Worm (Caenorhabditis elegans) whole organism, early embryonic: ENCODE data around the gene srz-67.
"Not testable (repeated sequence)": the region's sequence is repeated elsewhere in the genome, so short reads cannot be mapped to it uniquely, and the experiment has no call there.

Source experiments
- B0310.2 ChIP-seq: sonication (generic microtip); optimal IDR thresholded peaks from 2 replicates; lab custom pipeline; 2016; ENCODE audit warnings: mild to moderate bottlenecking, missing genetic modification characterization, missing compliant biosample characterization
- aly-1 ChIP-seq: sonication (generic microtip); optimal IDR thresholded peaks from 2 replicates; lab custom pipeline; 2016; ENCODE audit warnings: missing genetic modification characterization, missing compliant biosample characterization
- ama-1 ChIP-seq: fragments of 150-350 bp; optimal IDR thresholded peaks from 2 replicates; lab custom pipeline; 2014
- ceh-36 ChIP-seq: sonication (generic microtip); optimal IDR thresholded peaks from 2 replicates; lab custom pipeline; 2016; ENCODE audit warnings: missing genetic modification characterization, inconsistent platforms, missing compliant biosample characterization
- ets-7 ChIP-seq: sonication (generic microtip); optimal IDR thresholded peaks from 2 replicates; lab custom pipeline; 2016; ENCODE audit warnings: missing genotype, missing genetic modification characterization, missing compliant biosample characterization
- flt-1 ChIP-seq: fragments of 200-800 bp; sonication (Bioruptor generic); IDR thresholded peaks from 2 replicates; pipeline ENCODE4 v1.3.6; 2022; ENCODE audit warnings: missing genetic modification characterization, missing compliant biosample characterization
- hmbx-1 ChIP-seq: sonication (generic microtip); optimal IDR thresholded peaks from 2 replicates; lab custom pipeline; 2016; ENCODE audit warnings: mild to moderate bottlenecking, missing genetic modification characterization, missing compliant biosample characterization
- hmg-4 ChIP-seq: fragments of 200-800 bp; sonication (Bioruptor generic); optimal IDR thresholded peaks from 2 replicates; lab custom pipeline; 2018; ENCODE audit warnings: mild to moderate bottlenecking, missing genetic modification characterization, missing compliant biosample characterization
- hnd-1 ChIP-seq: sonication (generic microtip); optimal IDR thresholded peaks from 2 replicates; lab custom pipeline; 2016; ENCODE audit warnings: missing genetic modification characterization, missing compliant biosample characterization
- pes-1 ChIP-seq: fragments of 200-800 bp; sonication (Bioruptor generic); IDR thresholded peaks from 2 replicates; pipeline ENCODE4 v1.3.6; 2022; ENCODE audit warnings: missing genetic modification reagents, missing genetic modification characterization, missing compliant biosample characterization
- scrt-1 ChIP-seq: fragments of 200-800 bp; sonication (Bioruptor generic); IDR thresholded peaks from 2 replicates; pipeline ENCODE4 v1.3.6; 2022; ENCODE audit warnings: missing genetic modification characterization, missing compliant biosample characterization
- sea-1 ChIP-seq: fragments of 200-800 bp; sonication (Bioruptor generic); conservative IDR thresholded peaks from 2 replicates; pipeline ENCODE4 v1.3.6; 2022; ENCODE audit warnings: missing genetic modification characterization, missing compliant biosample characterization
- tra-4 ChIP-seq: sonication (generic microtip); optimal IDR thresholded peaks from 2 replicates; lab custom pipeline; 2017; ENCODE audit warnings: missing genetic modification characterization, missing compliant biosample characterization

DNA sequence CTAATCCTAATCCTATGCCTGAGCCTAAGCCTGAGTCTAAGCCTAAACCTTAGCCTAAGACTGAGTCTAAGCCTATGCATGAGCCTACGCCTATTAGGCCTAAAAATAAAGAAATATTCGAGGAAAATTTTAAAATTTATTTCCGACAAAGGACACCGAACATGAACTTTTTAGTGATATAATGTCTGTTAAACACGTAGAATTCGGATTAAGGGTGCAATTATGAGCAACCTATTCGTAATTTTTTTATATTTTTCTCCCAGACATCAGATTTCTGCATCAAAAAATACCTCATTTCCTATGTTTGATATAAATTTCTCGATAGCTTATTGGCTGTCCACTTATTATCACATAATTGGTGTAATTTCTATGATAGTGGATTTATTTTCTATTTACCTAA, 47.9 kb downstream of the srz-67 start, which contains the start of gene Y27F2A.11:
- TF ChIP-seq hmbx-1; scrt-1 (GFP tag; lab: Robert Waterston, UW); ceh-36 (tag; lab: Kevin White, UChicago); ama-1; flt-1 (GFP tag; lab: Robert Waterston, UW); B0310.2 (tag; lab: Kevin White, UChicago); pes-1 (GFP tag; lab: Robert Waterston, UW); hnd-1 (tag; lab: Kevin White, UChicago); sea-1 (GFP tag; lab: Robert Waterston, UW); hmg-4 (GFP tag; lab: Kevin White, UChicago); ets-7 (tag; lab: Kevin White, UChicago); aly-1 (tag; lab: Kevin White, UChicago); tra-4 (tag; lab: Kevin White, UChicago): not testable (repeated sequence)
